Worm (Caenorhabditis elegans) whole organism, midembryonic: Measurements from ENCODE around the gene bgal-1.

Experiments
- cog-1 ChIP-seq: sonication (generic microtip); optimal IDR thresholded peaks from 2 replicates; lab custom pipeline; 2016; ENCODE audit warnings: missing genetic modification characterization, missing compliant biosample characterization
- flt-1 ChIP-seq: fragments of 200-800 bp; sonication (Bioruptor generic); IDR thresholded peaks from 2 replicates; pipeline ENCODE4 v1.3.6; 2022; ENCODE audit warnings: missing genetic modification characterization, missing compliant biosample characterization
- klf-2 ChIP-seq: fragments of 200-800 bp; sonication (Bioruptor generic); conservative IDR thresholded peaks from 2 replicates; pipeline ENCODE4 v1.3.6; 2022; ENCODE audit warnings: missing genetic modification reagents, missing genetic modification characterization, missing compliant biosample characterization
- ztf-23 ChIP-seq: fragments of 200-800 bp; sonication (Bioruptor generic); IDR thresholded peaks from 2 replicates; pipeline ENCODE4 v1.3.6; 2022; ENCODE audit warnings: missing genetic modification reagents, missing genetic modification characterization, missing compliant biosample characterization

- no peak for TF ChIP-seq ztf-23
- no peak for TF ChIP-seq flt-1 (GFP tag; lab: Robert Waterston, UW)
- TF ChIP-seq klf-2 (GFP tag; lab: Robert Waterston, UW): no peak
- TF ChIP-seq cog-1: no peak
Observed at ce11 chrV:11247846-11248245, 22.0 kb upstream of the bgal-1 start, which contains the start of gene mam-4.
